Worm (Caenorhabditis elegans): ENCODE data around the gene idpa-2.
A peak's percentile ranks its signal among the peaks of the same experiment; 100 is the strongest.

Gene idpa-2

ce11 chrII:8744555-8745448, 47.7 kb downstream of the idpa-2 start:
- TF ChIP-seq arid-1 (GFP tag; conservative IDR thresholded peaks at IDR 0.05), result no peak
- TF ChIP-seq dmd-9 (GFP tag; IDR thresholded peaks at IDR 0.05), result no peak
- TF ChIP-seq T26A8.4 (GFP tag; IDR thresholded peaks at IDR 0.05), result peak; percentile 64
- no peak for TF ChIP-seq zip-2 (tag; optimal IDR thresholded peaks at IDR 0.05)
- 0 out of 2 replicates have a peak, but pooled peaks have one; percentile 12 for TF ChIP-seq nhr-42 (GFP tag; IDR thresholded peaks at IDR 0.05)
- TF ChIP-seq dve-1 (tag; optimal IDR thresholded peaks at IDR 0.05; ENCODE audit: insufficient read depth), result peak; percentile 30
- no peak for TF ChIP-seq lin-1 (GFP tag; IDR thresholded peaks at IDR 0.05)
- no peak for TF ChIP-seq nhr-6 (tag; optimal IDR thresholded peaks at IDR 0.05)
- peak; percentile 38 for TF ChIP-seq nhr-25 (tag; optimal IDR thresholded peaks at IDR 0.05; ENCODE audit: borderline replicate concordance, insufficient read depth)
- peak; percentile 77 for TF ChIP-seq D1046.2 (GFP tag; IDR thresholded peaks at IDR 0.05)
- TF ChIP-seq saeg-2 (GFP tag; IDR thresholded peaks at IDR 0.05), result no peak
- no peak for TF ChIP-seq lin-15B (tag; optimal IDR thresholded peaks at IDR 0.05)
- TF ChIP-seq ztf-7 (tag; optimal IDR thresholded peaks at IDR 0.05), result no peak
- TF ChIP-seq fkh-10 (GFP tag; optimal IDR thresholded peaks at IDR 0.05), result no peak
- no peak for TF ChIP-seq set-16 (GFP tag; IDR thresholded peaks at IDR 0.05)
- no peak for TF ChIP-seq nhr-41 (GFP tag; IDR thresholded peaks at IDR 0.05)
- TF ChIP-seq nhr-111 (GFP tag; optimal IDR thresholded peaks at IDR 0.05), result no peak
- TF ChIP-seq lin-29 (GFP tag; IDR thresholded peaks at IDR 0.05), result no peak
- TF ChIP-seq unc-130 (GFP tag; optimal IDR thresholded peaks at IDR 0.05), result no peak
- no peak for TF ChIP-seq unc-39 (tag; optimal IDR thresholded peaks at IDR 0.05)
- TF ChIP-seq skn-1 (tag; optimal IDR thresholded peaks at IDR 0.05), result no peak
- no peak for TF ChIP-seq lin-39 (tag; optimal IDR thresholded peaks at IDR 0.05)
- TF ChIP-seq Y75B8A.6 (GFP tag; IDR thresholded peaks at IDR 0.05), result 0 out of 2 replicates have a peak, but pooled peaks have one; percentile 8
- no peak for TF ChIP-seq attf-4 (tag; optimal IDR thresholded peaks at IDR 0.05)
- 0 out of 2 replicates have a peak, but pooled peaks have one; percentile 3 for TF ChIP-seq ceh-44 (GFP tag; IDR thresholded peaks at IDR 0.05)
- TF ChIP-seq zip-11 (GFP tag; IDR thresholded peaks at IDR 0.05), result no peak
- peak; percentile 85 for TF ChIP-seq ama-1 (optimal IDR thresholded peaks at IDR 0.05)
- TF ChIP-seq ZK546.5 (tag; optimal IDR thresholded peaks at IDR 0.05), result no peak
- TF ChIP-seq aha-1 (tag), result peak; percentile 95
- peak; percentile 47 for TF ChIP-seq nhr-28 (tag; optimal IDR thresholded peaks at IDR 0.05)
- no peak for TF ChIP-seq daf-16 (GFP tag; optimal IDR thresholded peaks at IDR 0.05)
- peak; percentile 31 for TF ChIP-seq daf-16 (tag; optimal IDR thresholded peaks at IDR 0.05)
- peak; percentile 67 for TF ChIP-seq zfp-3 (GFP tag; conservative IDR thresholded peaks at IDR 0.05)
- TF ChIP-seq daf-12 (tag; optimal IDR thresholded peaks at IDR 0.05), result no peak
- TF ChIP-seq nhr-10 (tag; optimal IDR thresholded peaks at IDR 0.05), result no peak
- peak; percentile 10; the same call in 1 of the 2 replicates for TF ChIP-seq lin-38 (GFP tag; IDR thresholded peaks at IDR 0.05)
- TF ChIP-seq Y105C5A.15 (GFP tag; IDR thresholded peaks at IDR 0.05), result no peak
- no peak for TF ChIP-seq dmd-6 (GFP tag; IDR thresholded peaks at IDR 0.05)
- no peak for TF ChIP-seq tra-1 (GFP tag; IDR thresholded peaks at IDR 0.05)
- no peak for TF ChIP-seq snpc-1.2 (GFP tag; IDR thresholded peaks at IDR 0.05)
- no peak for TF ChIP-seq hmg-1.1 (GFP tag; IDR thresholded peaks at IDR 0.05)
- peak; percentile 4 for TF ChIP-seq T20F7.1 (GFP tag; optimal IDR thresholded peaks at IDR 0.05)
- no peak for TF ChIP-seq php-3 (GFP tag; IDR thresholded peaks at IDR 0.05)
- 0 out of 4 replicates have a peak, but pooled peaks of 1 of the 2 experiments have one; percentile 3 for TF ChIP-seq madf-5 (GFP tag; IDR thresholded peaks at IDR 0.05)
- no peak for TF ChIP-seq daf-8 (GFP tag; IDR thresholded peaks at IDR 0.05)
- no peak for TF ChIP-seq Y5F2A.4 (GFP tag; optimal IDR thresholded peaks at IDR 0.05)
- TF ChIP-seq nhr-77 (tag; optimal IDR thresholded peaks at IDR 0.05), result peak; percentile 14
- TF ChIP-seq ztf-11 (tag; optimal IDR thresholded peaks at IDR 0.05), result no peak
- TF ChIP-seq fos-1 (tag; optimal IDR thresholded peaks at IDR 0.05), result no peak
- TF ChIP-seq hif-1 (tag; optimal IDR thresholded peaks at IDR 0.05), result peak in 1 of 2 experiments; percentile 14

Measured in whole organism, L4 larva.